Worm (Caenorhabditis elegans) whole organism, midembryonic: ENCODE results near the gene hex-3.

Source experiments
- T22C8.4 ChIP-seq: fragments of 200-800 bp; sonication (Bioruptor generic); IDR thresholded peaks from 2 replicates; pipeline ENCODE4 v1.3.6; 2022; ENCODE audit warnings: missing genetic modification characterization, missing compliant biosample characterization
- cog-1 ChIP-seq: sonication (generic microtip); optimal IDR thresholded peaks from 2 replicates; lab custom pipeline; 2016; ENCODE audit warnings: missing genetic modification characterization, missing compliant biosample characterization
- flt-1 ChIP-seq: fragments of 200-800 bp; sonication (Bioruptor generic); IDR thresholded peaks from 2 replicates; pipeline ENCODE4 v1.3.6; 2022; ENCODE audit warnings: missing genetic modification characterization, missing compliant biosample characterization
- klf-2 ChIP-seq: fragments of 200-800 bp; sonication (Bioruptor generic); conservative IDR thresholded peaks from 2 replicates; pipeline ENCODE4 v1.3.6; 2022; ENCODE audit warnings: missing genetic modification reagents, missing genetic modification characterization, missing compliant biosample characterization
- med-1 ChIP-seq: sonication (generic microtip); optimal IDR thresholded peaks from 2 replicates; lab custom pipeline; 2017; ENCODE audit warnings: missing genetic modification characterization, mild to moderate bottlenecking, missing compliant biosample characterization, antibody characterized with exemption, missing genetic modification reagents; ENCODE audit not compliant: insufficient read depth
- ref-1 ChIP-seq: fragments of 200-800 bp; sonication (Bioruptor generic); conservative IDR thresholded peaks from 2 replicates; pipeline ENCODE4 v1.3.6; 2022; ENCODE audit warnings: missing genetic modification reagents, missing genetic modification characterization, missing compliant biosample characterization
- tab-1 ChIP-seq: fragments of 200-800 bp; sonication (Bioruptor generic); IDR thresholded peaks from 2 replicates; pipeline ENCODE4 v1.3.6; 2022; ENCODE audit warnings: missing genetic modification characterization, missing compliant biosample characterization
- ztf-29 ChIP-seq: fragments of 200-800 bp; sonication (Bioruptor generic); IDR thresholded peaks from 2 replicates; pipeline ENCODE4 v1.3.6; 2022; ENCODE audit warnings: missing genetic modification reagents, missing genetic modification characterization, missing compliant biosample characterization

- TF ChIP-seq cog-1 (tag; lab: Kevin White, UChicago) = no peak
- no peak for TF ChIP-seq flt-1 (GFP tag; lab: Robert Waterston, UW)
- TF ChIP-seq ref-1 = no peak
- TF ChIP-seq ztf-29 = no peak
- TF ChIP-seq klf-2 (GFP tag; lab: Robert Waterston, UW) = no peak
- no peak for TF ChIP-seq med-1 (GFP tag; lab: Kevin White, UChicago)
- TF ChIP-seq tab-1 = no peak
- TF ChIP-seq T22C8.4 (GFP tag; lab: Robert Waterston, UW) = no peak
These were observed 16.4 kb upstream of the hex-3 start, which contains the start of gene sbsp-1 for ce11 chrIII:10832636-10833035.
